Worm (Caenorhabditis elegans) whole organism, late embryonic: ENCODE measurements around the gene Y73F8A.14.
"Not testable (repeated sequence)": the region's sequence is repeated elsewhere in the genome, so short reads cannot be mapped to it uniquely, and the experiment has no call there.

Experiments used
- C08G9.2 ChIP-seq: sonication (generic microtip); optimal IDR thresholded peaks from 2 replicates; lab custom pipeline; 2016; ENCODE audit warnings: mild to moderate bottlenecking, missing genetic modification characterization, moderate library complexity, missing compliant biosample characterization
- C38D4.7 ChIP-seq: fragments of 200-800 bp; sonication (Bioruptor generic); optimal IDR thresholded peaks from 2 replicates; lab custom pipeline; 2018; ENCODE audit warnings: mild to moderate bottlenecking, missing genetic modification characterization, moderate library complexity, missing compliant biosample characterization
- Y22D7AL.16 ChIP-seq: sonication (generic microtip); optimal IDR thresholded peaks from 2 replicates; lab custom pipeline; 2016; ENCODE audit warnings: missing genetic modification characterization, missing compliant biosample characterization
- ahr-1 ChIP-seq: sonication (generic microtip); optimal IDR thresholded peaks from 2 replicates; lab custom pipeline; 2016; ENCODE audit warnings: missing genetic modification characterization, missing compliant biosample characterization
- ama-1 ChIP-seq: fragments of 150-350 bp; optimal IDR thresholded peaks from 2 replicates; lab custom pipeline; 2014
- ceh-19 ChIP-seq: fragments of 200-800 bp; sonication (Bioruptor generic); optimal IDR thresholded peaks from 2 replicates; lab custom pipeline; 2018; ENCODE audit warnings: mild to moderate bottlenecking, missing genetic modification characterization, missing compliant biosample characterization
- ceh-22 ChIP-seq: sonication (generic microtip); optimal IDR thresholded peaks from 2 replicates; lab custom pipeline; 2017; ENCODE audit warnings: missing biosample characterization, missing genetic modification characterization
- ceh-30 ChIP-seq: fragments of 150-350 bp; optimal IDR thresholded peaks from 2 replicates; lab custom pipeline; 2014; ENCODE audit warnings: missing biosample characterization, missing genetic modification characterization
- ceh-48 ChIP-seq: sonication (generic microtip); optimal IDR thresholded peaks from 2 replicates; lab custom pipeline; 2016; ENCODE audit warnings: missing genetic modification characterization, inconsistent platforms, missing compliant biosample characterization
- ceh-6 ChIP-seq: fragments of 200-800 bp; sonication (Bioruptor generic); optimal IDR thresholded peaks from 2 replicates; lab custom pipeline; 2018; ENCODE audit warnings: mild to moderate bottlenecking, missing genetic modification characterization, missing compliant biosample characterization
- dve-1 ChIP-seq: sonication (generic microtip); optimal IDR thresholded peaks from 2 replicates; lab custom pipeline; 2017; ENCODE audit warnings: antibody characterized with exemption, mild to moderate bottlenecking, missing genetic modification characterization, missing compliant biosample characterization
- fkh-6 ChIP-seq: sonication (generic microtip); optimal IDR thresholded peaks from 2 replicates; lab custom pipeline; 2016; ENCODE audit warnings: missing genetic modification characterization, missing compliant biosample characterization
- hlh-13 ChIP-seq: fragments of 200-800 bp; sonication (Bioruptor generic); optimal IDR thresholded peaks from 2 replicates; lab custom pipeline; 2018; ENCODE audit warnings: mild to moderate bottlenecking, missing genetic modification characterization, missing compliant biosample characterization
- hlh-30 ChIP-seq: sonication (generic microtip); optimal IDR thresholded peaks from 2 replicates; lab custom pipeline; 2017; ENCODE audit warnings: antibody characterized with exemption, missing genetic modification characterization, missing compliant biosample characterization; ENCODE audit not compliant: insufficient read depth
- hlh-6 ChIP-seq: sonication (generic microtip); optimal IDR thresholded peaks from 2 replicates; lab custom pipeline; 2016; ENCODE audit warnings: missing genotype, missing genetic modification characterization, missing compliant biosample characterization
- hlh-8 ChIP-seq: sonication (generic microtip); optimal IDR thresholded peaks from 2 replicates; lab custom pipeline; 2016; ENCODE audit warnings: missing genotype, missing genetic modification characterization, missing compliant biosample characterization
- lim-6 ChIP-seq: sonication (generic microtip); optimal IDR thresholded peaks from 2 replicates; lab custom pipeline; 2016; ENCODE audit warnings: missing genetic modification characterization, missing compliant biosample characterization
- nfya-1 ChIP-seq: sonication (generic microtip); optimal IDR thresholded peaks from 2 replicates; lab custom pipeline; 2017; ENCODE audit warnings: missing genetic modification characterization, mild to moderate bottlenecking, missing compliant biosample characterization, antibody characterized with exemption, moderate library complexity
- nhr-11 ChIP-seq: fragments of 150-350 bp; optimal IDR thresholded peaks from 2 replicates; lab custom pipeline; 2014; ENCODE audit warnings: missing biosample characterization, missing genetic modification characterization
- npax-4 ChIP-seq: sonication (generic microtip); optimal IDR thresholded peaks from 2 replicates; lab custom pipeline; 2016; ENCODE audit warnings: missing genetic modification characterization, missing compliant biosample characterization
- pax-1 ChIP-seq: fragments of 150-350 bp; optimal IDR thresholded peaks from 2 replicates; lab custom pipeline; 2014; ENCODE audit warnings: missing biosample characterization, missing genetic modification characterization
- pha-4 ChIP-seq: fragments of 150-350 bp; optimal IDR thresholded peaks from 2 replicates; lab custom pipeline; 2018; ENCODE audit warnings: missing biosample characterization, missing genetic modification reagents, missing genetic modification characterization
- pqm-1 ChIP-seq: sonication (generic microtip); optimal IDR thresholded peaks from 2 replicates; lab custom pipeline; 2016; ENCODE audit warnings: missing genetic modification characterization, missing compliant biosample characterization
- pros-1 ChIP-seq: fragments of 150-350 bp; optimal IDR thresholded peaks from 2 replicates; lab custom pipeline; 2014; ENCODE audit warnings: missing biosample characterization, missing genetic modification reagents, missing genetic modification characterization
- rnt-1 ChIP-seq: sonication (generic microtip); optimal IDR thresholded peaks from 2 replicates; lab custom pipeline; 2016; ENCODE audit warnings: missing genetic modification characterization, missing compliant biosample characterization
- sox-2 ChIP-seq: fragments of 200-800 bp; sonication (Bioruptor generic); IDR thresholded peaks from 2 replicates; pipeline ENCODE4 v1.3.6; 2022; ENCODE audit warnings: missing genetic modification reagents, missing genetic modification characterization, missing compliant biosample characterization
- sox-4 ChIP-seq: sonication (generic microtip); optimal IDR thresholded peaks from 2 replicates; lab custom pipeline; 2017; ENCODE audit warnings: mild to moderate bottlenecking, missing genetic modification characterization, inconsistent platforms, missing compliant biosample characterization
- unc-3 ChIP-seq, 2 experiments: fragments of 200-800 bp in 1 of 2; sonication (Bioruptor generic) in 1 of 2; sonication (generic microtip) in 1 of 2; conservative IDR thresholded peaks in 1 of 2; optimal IDR thresholded peaks in 1 of 2; 2 replicates each; pipeline versions ENCODE4 v1.3.6 to Lab custom; 2016 to 2022; ENCODE audit warnings: missing compliant biosample characterization in 2 of 2, missing genetic modification characterization in 2 of 2, missing genetic modification reagents in 1 of 2
- unc-55 ChIP-seq: sonication (generic microtip); optimal IDR thresholded peaks from 2 replicates; lab custom pipeline; 2017; ENCODE audit warnings: missing biosample characterization, missing genetic modification reagents, missing genetic modification characterization
- unc-86 ChIP-seq: sonication (generic microtip); optimal IDR thresholded peaks from 2 replicates; lab custom pipeline; 2016; ENCODE audit warnings: missing genetic modification characterization, missing compliant biosample characterization
- zip-5 ChIP-seq: sonication (generic microtip); optimal IDR thresholded peaks from 2 replicates; lab custom pipeline; 2016; ENCODE audit warnings: missing genetic modification characterization, missing compliant biosample characterization

Y73F8A.14 gene

DNA sequence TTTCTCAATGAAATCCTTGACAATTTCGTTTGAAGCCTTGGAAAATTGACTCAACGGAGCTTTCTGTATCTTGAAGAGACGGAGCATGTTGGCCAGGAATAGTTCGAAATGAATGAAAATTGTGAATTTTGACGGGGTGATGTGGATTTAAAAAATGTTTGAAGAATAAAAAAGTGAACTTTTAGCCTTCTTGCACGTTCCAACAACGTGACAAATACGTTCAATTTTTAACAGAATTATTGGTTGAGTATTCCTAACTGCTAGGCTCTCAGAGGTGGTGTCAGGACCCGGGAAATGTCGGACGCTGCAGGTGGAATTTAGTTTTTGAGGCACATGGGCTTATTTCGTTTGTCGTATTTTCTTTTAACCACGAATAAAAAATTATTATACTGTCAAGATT is 7.3 kb downstream of the Y73F8A.14 start, which contains the start of gene Y73F8A.12:
Gene Y73F8A.12 (minus strand): TSS at position 101 of the 400 bp plus-strand sequence.
- not testable (repeated sequence) for TF ChIP-seq pqm-1; hlh-6 (tag; lab: Kevin White, UChicago); hlh-8 (tag; lab: Kevin White, UChicago)
- TF ChIP-seq, all 69 proteins: peak for 0; not testable (repeated sequence) for 69

- TF ChIP-seq sox-2 (GFP tag; lab: Robert Waterston, UW), result no peak
- TF ChIP-seq pros-1 (tag; lab: Kevin White, UChicago), result no peak
- no peak for TF ChIP-seq C38D4.7 (GFP tag; lab: Kevin White, UChicago)
- TF ChIP-seq nfya-1 (tag; lab: Kevin White, UChicago), result no peak
- TF ChIP-seq pha-4 (tag; lab: Kevin White, UChicago), result no peak
- TF ChIP-seq rnt-1 (tag; lab: Kevin White, UChicago), result no peak
- TF ChIP-seq hlh-30, result no peak
- TF ChIP-seq unc-3 (GFP tag; conservative IDR thresholded peaks at IDR 0.05; lab: Robert Waterston, UW), result no peak
- no peak for TF ChIP-seq unc-3 (tag; optimal IDR thresholded peaks at IDR 0.05; lab: Kevin White, UChicago)
Observed at ce11 chrIV:15302151-15302550, 16.7 kb downstream of the Y73F8A.14 start, which contains the start of gene best-21. Gene best-21, plus strand, starts transcription at chrIV:15302451.

ce11 chrIV:15300041-15300440 is 18.8 kb downstream of the Y73F8A.14 start:
- no peak for TF ChIP-seq ceh-19 (GFP tag; lab: Kevin White, UChicago)
- no peak for TF ChIP-seq lim-6 (tag; lab: Kevin White, UChicago)
- TF ChIP-seq hlh-8 (tag; lab: Kevin White, UChicago), result no peak
- no peak for TF ChIP-seq pax-1

ce11 chrIV:15294040-15294439 is 24.8 kb downstream of the Y73F8A.14 start, which contains the start of gene Y73F8A.10:
Gene Y73F8A.10, plus strand, starts transcription at chrIV:15294340.
- TF ChIP-seq unc-55 (GFP tag; lab: Kevin White, UChicago), result no peak
- TF ChIP-seq pros-1 (tag; lab: Kevin White, UChicago), result no peak
- TF ChIP-seq fkh-6 (tag; lab: Kevin White, UChicago), result no peak
- TF ChIP-seq ceh-48 (tag; lab: Kevin White, UChicago), result no peak
- TF ChIP-seq dve-1 (tag; lab: Kevin White, UChicago), result no peak
- no peak for TF ChIP-seq rnt-1 (tag; lab: Kevin White, UChicago)
- no peak for TF ChIP-seq npax-4 (tag; lab: Kevin White, UChicago)
- TF ChIP-seq Y22D7AL.16 (tag; lab: Kevin White, UChicago), result no peak
- TF ChIP-seq C08G9.2 (tag; lab: Kevin White, UChicago), result no peak
- TF ChIP-seq nhr-11 (tag; lab: Kevin White, UChicago), result no peak
- no peak for TF ChIP-seq hlh-13 (GFP tag; lab: Kevin White, UChicago)
- no peak for TF ChIP-seq ceh-22 (tag; lab: Kevin White, UChicago)
- no peak for TF ChIP-seq sox-4 (tag; lab: Kevin White, UChicago)
- TF ChIP-seq unc-86 (tag; lab: Kevin White, UChicago), result no peak

DNA sequence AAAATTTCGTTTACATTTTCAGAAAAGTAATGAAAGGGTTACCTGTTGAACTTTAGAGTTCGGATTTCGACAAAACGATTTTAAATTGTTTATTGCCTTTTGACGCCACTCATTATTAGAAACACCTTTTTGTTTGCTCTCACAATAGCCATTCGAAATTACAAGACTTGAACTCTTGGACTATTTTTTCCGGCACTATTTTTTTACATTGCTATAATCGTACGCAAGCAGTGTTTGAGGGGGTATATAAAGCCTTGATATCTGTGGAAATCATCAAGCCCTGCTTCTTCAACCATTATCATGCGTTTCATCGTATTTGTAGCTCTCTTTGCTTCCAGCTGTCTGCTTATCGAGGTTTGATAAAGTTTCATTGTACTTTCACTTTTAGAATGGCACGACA is 27.3 kb downstream of the Y73F8A.14 start, which contains the start of gene pqn-91:
Gene pqn-91 (plus strand): TSS at position 301 of the 400 bp plus-strand sequence.
- TF ChIP-seq C38D4.7 (GFP tag; lab: Kevin White, UChicago), result no peak
- no peak for TF ChIP-seq ceh-19 (GFP tag; lab: Kevin White, UChicago)
- TF ChIP-seq ceh-6 (GFP tag; lab: Kevin White, UChicago), result no peak
- TF ChIP-seq ceh-48 (tag; lab: Kevin White, UChicago), result no peak
- TF ChIP-seq zip-5 (tag; lab: Kevin White, UChicago), result no peak
- no peak for TF ChIP-seq ahr-1 (tag; lab: Kevin White, UChicago)
- TF ChIP-seq rnt-1 (tag; lab: Kevin White, UChicago), result no peak
- TF ChIP-seq nhr-11 (tag; lab: Kevin White, UChicago), result no peak
- no peak for TF ChIP-seq ceh-30
- no peak for TF ChIP-seq ama-1
- no peak for TF ChIP-seq hlh-30
